Worm (Caenorhabditis elegans) whole organism, early embryonic: ENCODE data around the gene faah-4.

ENCODE experiments used
- B0310.2 ChIP-seq: sonication (generic microtip); optimal IDR thresholded peaks from 2 replicates; lab custom pipeline; 2016; ENCODE audit warnings: mild to moderate bottlenecking, missing genetic modification characterization, missing compliant biosample characterization
- ama-1 ChIP-seq: fragments of 150-350 bp; optimal IDR thresholded peaks from 2 replicates; lab custom pipeline; 2014
- ceh-36 ChIP-seq: sonication (generic microtip); optimal IDR thresholded peaks from 2 replicates; lab custom pipeline; 2016; ENCODE audit warnings: missing genetic modification characterization, inconsistent platforms, missing compliant biosample characterization
- flt-1 ChIP-seq: fragments of 200-800 bp; sonication (Bioruptor generic); IDR thresholded peaks from 2 replicates; pipeline ENCODE4 v1.3.6; 2022; ENCODE audit warnings: missing genetic modification characterization, missing compliant biosample characterization
- hmbx-1 ChIP-seq: sonication (generic microtip); optimal IDR thresholded peaks from 2 replicates; lab custom pipeline; 2016; ENCODE audit warnings: mild to moderate bottlenecking, missing genetic modification characterization, missing compliant biosample characterization
- hmg-4 ChIP-seq: fragments of 200-800 bp; sonication (Bioruptor generic); optimal IDR thresholded peaks from 2 replicates; lab custom pipeline; 2018; ENCODE audit warnings: mild to moderate bottlenecking, missing genetic modification characterization, missing compliant biosample characterization
- sea-1 ChIP-seq: fragments of 200-800 bp; sonication (Bioruptor generic); conservative IDR thresholded peaks from 2 replicates; pipeline ENCODE4 v1.3.6; 2022; ENCODE audit warnings: missing genetic modification characterization, missing compliant biosample characterization
- tbx-37 ChIP-seq: fragments of 200-800 bp; sonication (Bioruptor generic); conservative IDR thresholded peaks from 2 replicates; pipeline ENCODE4 v1.3.6; 2022; ENCODE audit warnings: missing genetic modification reagents, missing genetic modification characterization, missing compliant biosample characterization

DNA sequence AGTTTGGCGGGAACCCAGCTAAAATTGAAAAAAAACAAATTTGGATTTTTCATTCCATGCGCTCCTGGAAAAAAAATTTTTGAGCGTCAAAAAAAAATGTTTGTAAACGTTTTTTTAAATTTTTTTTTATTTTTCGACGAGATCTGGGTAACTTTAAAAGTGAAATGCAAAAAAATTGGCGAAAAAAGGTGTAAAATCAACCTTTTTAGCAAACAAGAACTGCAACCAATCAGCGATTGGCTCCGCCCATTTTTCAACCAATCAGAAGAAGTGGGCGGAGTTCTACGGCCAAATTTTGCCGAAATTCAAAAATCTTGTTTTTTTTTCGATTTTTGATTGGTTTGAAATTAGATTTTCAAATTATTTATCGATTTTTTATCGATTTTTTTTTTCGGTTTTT is 14.2 kb downstream of the faah-4 start:
- TF ChIP-seq ama-1 = no peak
- TF ChIP-seq B0310.2 (tag; lab: Kevin White, UChicago) = no peak
- no peak for TF ChIP-seq hmbx-1 (tag; lab: Kevin White, UChicago)
- no peak for TF ChIP-seq sea-1 (GFP tag; lab: Robert Waterston, UW)
- TF ChIP-seq ceh-36 (tag; lab: Kevin White, UChicago) = no peak
- no peak for TF ChIP-seq tbx-37 (GFP tag; lab: Robert Waterston, UW)
- no peak for TF ChIP-seq flt-1 (GFP tag; lab: Robert Waterston, UW)
- TF ChIP-seq hmg-4 (GFP tag; lab: Kevin White, UChicago) = no peak
